Worm (Caenorhabditis elegans): ENCODE results near the gene C54E4.4.

Gene C54E4.4

DNA sequence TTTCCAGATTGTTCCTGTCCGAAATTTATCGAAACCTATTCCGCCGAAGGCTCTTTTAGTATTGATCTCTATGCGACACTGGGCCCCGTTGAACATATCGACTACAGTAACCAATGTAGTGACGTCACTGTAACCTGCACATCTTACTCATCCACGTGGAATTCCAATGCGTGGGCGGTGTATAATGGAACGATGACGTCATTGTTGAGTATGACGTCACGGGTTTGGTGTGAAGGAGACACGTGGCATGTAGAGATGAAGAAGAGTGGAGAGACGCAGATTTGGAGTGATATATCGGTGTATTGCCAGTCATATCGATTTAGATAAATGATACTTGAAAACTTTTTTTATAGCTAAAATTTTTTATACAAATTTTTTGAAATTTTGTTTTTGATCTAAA, 1.9 kb upstream of the C54E4.4 start:
- no peak for TF ChIP-seq R02D3.7 (tag; optimal IDR thresholded peaks at IDR 0.05)

DNA sequence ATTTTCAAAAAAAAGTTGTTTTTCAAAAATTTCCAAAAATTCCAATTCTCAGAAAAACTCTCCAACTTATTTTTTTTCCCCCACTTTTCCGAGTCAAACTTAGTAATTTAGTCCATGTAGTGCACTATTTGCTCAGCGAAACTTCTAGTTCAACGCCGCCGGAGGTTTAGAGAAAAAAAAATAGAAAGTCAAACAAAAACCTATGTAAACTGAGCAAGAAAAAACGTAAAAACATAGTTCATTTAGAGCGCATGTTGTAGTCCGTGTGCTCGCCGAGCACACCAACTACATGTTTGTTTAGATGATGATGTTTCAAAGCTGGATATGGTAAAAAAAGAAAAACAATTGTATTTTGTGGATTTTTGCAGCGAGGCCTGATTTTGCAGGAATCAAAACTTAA, 6.2 kb downstream of the C54E4.4 start:
- TF ChIP-seq lin-39 (tag; optimal IDR thresholded peaks at IDR 0.05) (no peak), pha-4 (tag; optimal IDR thresholded peaks at IDR 0.05) (peak; percentile 92), lsy-12 (tag; optimal IDR thresholded peaks at IDR 0.05) (no peak), unc-39 (tag; optimal IDR thresholded peaks at IDR 0.05) (no peak)

DNA sequence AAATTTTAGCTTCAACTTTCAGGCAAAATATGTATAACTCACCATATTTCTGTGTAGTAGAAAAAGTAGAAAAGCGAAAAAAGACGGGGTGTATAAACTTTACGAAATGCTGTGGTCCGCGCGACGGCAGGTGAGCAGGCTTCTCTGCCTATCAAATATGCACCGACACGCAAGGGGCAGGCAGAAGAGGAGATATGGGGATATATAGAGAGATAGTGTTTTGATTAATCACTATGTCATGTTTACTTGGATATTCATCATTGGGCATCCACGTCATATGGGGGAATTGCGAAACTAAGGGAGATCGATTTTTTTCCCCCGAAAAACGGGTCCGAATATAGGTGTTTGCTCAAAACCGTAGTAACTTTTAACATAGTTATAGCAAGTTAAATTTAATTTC, 9.3 kb downstream of the C54E4.4 start, which contains the start of gene gcy-37:
TSS of gene gcy-37 (minus strand) at position 101 of the 400 bp plus-strand sequence.
- TF ChIP-seq fkh-2 (tag; optimal IDR thresholded peaks at IDR 0.05): no peak
- TF ChIP-seq egl-5 (tag; optimal IDR thresholded peaks at IDR 0.05): no peak
- no peak for TF ChIP-seq mml-1 (tag; optimal IDR thresholded peaks at IDR 0.05)
- TF ChIP-seq R02D3.7 (tag; optimal IDR thresholded peaks at IDR 0.05): no peak
- TF ChIP-seq egl-27 (tag; optimal IDR thresholded peaks at IDR 0.05): no peak
- TF ChIP-seq ceh-82 (tag; optimal IDR thresholded peaks at IDR 0.05): no peak
- no peak for TF ChIP-seq nhr-77 (tag; optimal IDR thresholded peaks at IDR 0.05)
- no peak for TF ChIP-seq ztf-11 (tag; optimal IDR thresholded peaks at IDR 0.05)
- no peak for TF ChIP-seq ceh-16 (tag; optimal IDR thresholded peaks at IDR 0.05)
- no peak for TF ChIP-seq nhr-12 (tag; optimal IDR thresholded peaks at IDR 0.05)
- TF ChIP-seq ama-1 (optimal IDR thresholded peaks at IDR 0.05): no peak
- no peak for TF ChIP-seq nhr-43 (tag; optimal IDR thresholded peaks at IDR 0.05; ENCODE audit: poor library complexity, severe bottlenecking)
- no peak for TF ChIP-seq nhr-11 (tag; optimal IDR thresholded peaks at IDR 0.05)
- no peak for TF ChIP-seq jun-1 (tag; optimal IDR thresholded peaks at IDR 0.05)
- TF ChIP-seq lin-15B (tag; optimal IDR thresholded peaks at IDR 0.05): no peak
- TF ChIP-seq aly-2 (tag; optimal IDR thresholded peaks at IDR 0.05): no peak
- no peak for TF ChIP-seq snpc-4 (tag; optimal IDR thresholded peaks at IDR 0.05)
- no peak for TF ChIP-seq mdl-1 (tag; optimal IDR thresholded peaks at IDR 0.05)

DNA sequence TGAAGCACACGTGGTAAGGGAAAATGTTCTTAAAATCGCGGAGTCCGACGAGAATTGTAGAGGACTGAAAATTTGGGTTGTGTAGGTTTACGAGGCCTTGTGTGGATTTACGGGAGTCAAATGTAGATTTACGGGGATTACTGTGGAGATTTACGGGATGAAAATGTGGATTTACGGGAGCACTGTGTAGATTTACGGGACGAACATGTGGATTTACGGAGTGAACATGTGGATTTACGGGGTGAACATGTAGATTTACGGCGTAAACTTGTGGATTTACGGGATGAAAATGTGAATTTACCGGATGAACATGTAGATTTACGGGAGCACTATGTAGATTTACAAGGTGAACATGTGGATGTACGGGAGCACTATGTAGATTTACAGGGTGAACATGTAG, 12.2 kb downstream of the C54E4.4 start:
- TF ChIP-seq ceh-16 (tag; optimal IDR thresholded peaks at IDR 0.05) (no peak), mml-1 (tag; optimal IDR thresholded peaks at IDR 0.05) (no peak), sea-2 (GFP tag; optimal IDR thresholded peaks at IDR 0.05) (no peak), fkh-2 (tag; optimal IDR thresholded peaks at IDR 0.05) (no peak), skn-1 (tag; optimal IDR thresholded peaks at IDR 0.05) (no peak), nfya-1 (tag; optimal IDR thresholded peaks at IDR 0.05; ENCODE audit: insufficient read depth) (no peak), mdl-1 (tag; optimal IDR thresholded peaks at IDR 0.05) (no peak), unc-62 (GFP tag; optimal IDR thresholded peaks at IDR 0.05) (no peak), lin-39 (tag; optimal IDR thresholded peaks at IDR 0.05) (no peak), lsy-12 (tag; optimal IDR thresholded peaks at IDR 0.05) (no peak), ceh-9 (tag; optimal IDR thresholded peaks at IDR 0.05) (no peak), ZK546.5 (tag; optimal IDR thresholded peaks at IDR 0.05) (no peak), nhr-12 (tag; optimal IDR thresholded peaks at IDR 0.05) (no peak), R02D3.7 (tag; optimal IDR thresholded peaks at IDR 0.05) (no peak), snpc-4 (tag; optimal IDR thresholded peaks at IDR 0.05) (no peak), nhr-23 (tag; optimal IDR thresholded peaks at IDR 0.05) (no peak), zag-1 (tag; optimal IDR thresholded peaks at IDR 0.05) (no peak), nhr-237 (tag; optimal IDR thresholded peaks at IDR 0.05) (no peak), nhr-67 (tag; optimal IDR thresholded peaks at IDR 0.05) (no peak)

DNA sequence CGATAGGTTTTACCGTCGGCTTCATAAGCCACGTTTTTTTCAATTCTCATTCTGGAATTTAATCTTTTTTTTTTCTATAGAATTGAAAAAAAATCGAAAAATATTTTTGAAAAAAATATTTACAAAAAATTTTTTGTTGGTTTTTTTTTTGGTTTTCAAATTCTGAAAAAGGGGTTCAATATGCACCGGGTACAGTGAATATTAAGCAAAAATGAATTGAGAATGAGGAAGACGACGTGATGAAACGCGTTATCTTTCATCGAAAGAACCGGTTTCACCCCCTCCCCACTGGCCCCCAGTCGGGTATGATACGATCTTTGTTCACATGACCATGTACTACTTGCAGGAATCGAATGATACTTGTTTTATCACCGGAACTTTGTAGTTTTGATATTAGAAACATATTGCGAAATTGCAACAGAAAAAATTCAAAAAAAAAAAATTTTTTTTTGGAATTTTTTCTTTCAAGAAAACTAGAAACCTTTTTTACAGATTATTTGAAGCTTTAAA, 19.1 kb downstream of the C54E4.4 start, which contains the start of gene C54E4.5:
TSS of gene C54E4.5 (minus strand) at position 51 of the 510 bp plus-strand sequence.
- no peak for TF ChIP-seq pha-4 (tag; optimal IDR thresholded peaks at IDR 0.05)
- no peak for TF ChIP-seq nhr-12 (tag; optimal IDR thresholded peaks at IDR 0.05)
- TF ChIP-seq nhr-43 (tag; optimal IDR thresholded peaks at IDR 0.05; ENCODE audit: poor library complexity, severe bottlenecking): peak; percentile 78
- TF ChIP-seq nhr-23 (tag; optimal IDR thresholded peaks at IDR 0.05): peak; percentile 87
- TF ChIP-seq elt-1 (tag; optimal IDR thresholded peaks at IDR 0.05): peak; percentile 68
- TF ChIP-seq nhr-25 (tag; optimal IDR thresholded peaks at IDR 0.05): peak; percentile 69
- TF ChIP-seq lin-15B (tag; optimal IDR thresholded peaks at IDR 0.05): no peak
- no peak for TF ChIP-seq unc-39 (tag; optimal IDR thresholded peaks at IDR 0.05)
- peak in 1 of 3 experiments; percentile 39 for TF ChIP-seq elt-3 (tag; optimal IDR thresholded peaks at IDR 0.05)
- TF ChIP-seq ceh-28 (tag; optimal IDR thresholded peaks at IDR 0.05): peak; percentile 16

All from whole organism, L3 larva.